Fruit fly (Drosophila melanogaster): ENCODE results near the gene VhaAC39-2.
A peak's percentile ranks its signal among the peaks of the same experiment; 100 is the strongest.

The VhaAC39-2 gene

dm6 chr3R:23180980-23181630 lies 22.0 kb upstream of the VhaAC39-2 start (continued):
- no peak for TF ChIP-seq Lhr (GFP tag; optimal IDR thresholded peaks at IDR 0.05)
- TF ChIP-seq CG3847 (GFP tag; IDR thresholded peaks at IDR 0.05), result no peak
- TF ChIP-seq ind (GFP tag; optimal IDR thresholded peaks at IDR 0.05), result no peak
- TF ChIP-seq fd3F (GFP tag; optimal IDR thresholded peaks at IDR 0.05), result no peak
- no peak for TF ChIP-seq CG3163 (GFP tag; optimal IDR thresholded peaks at IDR 0.05)
- TF ChIP-seq danr (GFP tag; IDR thresholded peaks at IDR 0.05), result no peak
- TF ChIP-seq E2f2 (GFP tag; IDR thresholded peaks at IDR 0.05), result no peak
- TF ChIP-seq cas (GFP tag; IDR thresholded peaks at IDR 0.05), result no peak
- no peak for TF ChIP-seq ase (GFP tag; IDR thresholded peaks at IDR 0.05)
- TF ChIP-seq CG34376 (GFP tag; optimal IDR thresholded peaks at IDR 0.05), result no peak
- no peak for TF ChIP-seq CG14050 (GFP tag; IDR thresholded peaks at IDR 0.05)
- TF ChIP-seq CG8924 (tag; optimal IDR thresholded peaks at IDR 0.05), result no peak
- no peak for TF ChIP-seq wor (GFP tag; IDR thresholded peaks at IDR 0.05)
- TF ChIP-seq CG10543 (GFP tag; optimal IDR thresholded peaks at IDR 0.05), result no peak
- TF ChIP-seq emc (GFP tag; optimal IDR thresholded peaks at IDR 0.05), result no peak
- no peak for TF ChIP-seq gfzf (GFP tag; optimal IDR thresholded peaks at IDR 0.05)
- peak; percentile 22 for TF ChIP-seq CG15011 (GFP tag; optimal IDR thresholded peaks at IDR 0.05)
- TF ChIP-seq Bdp1 (GFP tag; optimal IDR thresholded peaks at IDR 0.05), result no peak
- TF ChIP-seq Rx (GFP tag; IDR thresholded peaks at IDR 0.05), result no peak
- peak; percentile 49 for TF ChIP-seq nau (GFP tag; optimal IDR thresholded peaks at IDR 0.05)
- TF ChIP-seq CG42726 (GFP tag; IDR thresholded peaks at IDR 0.05; ENCODE audit: partially characterized antibody), result no peak
- no peak for TF ChIP-seq ERR (GFP tag; optimal IDR thresholded peaks at IDR 0.05)
- no peak for TF ChIP-seq Max (GFP tag; optimal IDR thresholded peaks at IDR 0.05)
- TF ChIP-seq kay (GFP tag; optimal IDR thresholded peaks at IDR 0.05), result peak; percentile 19
- no peak for TF ChIP-seq CG31388 (GFP tag; optimal IDR thresholded peaks at IDR 0.05)
- no peak for TF ChIP-seq wdn (GFP tag; IDR thresholded peaks at IDR 0.05)
- no peak for TF ChIP-seq lilli (GFP tag; optimal IDR thresholded peaks at IDR 0.05)
- no peak for TF ChIP-seq zfh1 (GFP tag; IDR thresholded peaks at IDR 0.05)
- no peak for TF ChIP-seq seq (GFP tag; IDR thresholded peaks at IDR 0.05)
- peak; percentile 18 for TF ChIP-seq HHEX (GFP tag; optimal IDR thresholded peaks at IDR 0.05)
- TF ChIP-seq Optix (GFP tag; IDR thresholded peaks at IDR 0.05), result no peak
- TF ChIP-seq sima (GFP tag; optimal IDR thresholded peaks at IDR 0.05), result no peak
- no peak for TF ChIP-seq CG11398 (GFP tag; optimal IDR thresholded peaks at IDR 0.05)
- no peak for TF ChIP-seq CG9437 (GFP tag; optimal IDR thresholded peaks at IDR 0.05)
- TF ChIP-seq Asciz (GFP tag; optimal IDR thresholded peaks at IDR 0.05), result peak; percentile 82
- TF ChIP-seq nerfin-2 (GFP tag; IDR thresholded peaks at IDR 0.05; ENCODE audit: partially characterized antibody), result no peak
- TF ChIP-seq Eip74EF (GFP tag; optimal IDR thresholded peaks at IDR 0.05), result peak in 1 of 2 experiments; percentile 33
- peak; percentile 60 for TF ChIP-seq CG11504 (tag; optimal IDR thresholded peaks at IDR 0.05)
- TF ChIP-seq NC2α (GFP tag; optimal IDR thresholded peaks at IDR 0.05), result no peak
- peak; percentile 17 for TF ChIP-seq CG8359 (GFP tag; optimal IDR thresholded peaks at IDR 0.05; ENCODE audit: borderline replicate concordance)
- TF ChIP-seq CG6854 (GFP tag; optimal IDR thresholded peaks at IDR 0.05), result no peak
- peak; percentile 31 for TF ChIP-seq fd96Cb (tag; optimal IDR thresholded peaks at IDR 0.05)
- TF ChIP-seq Ptx1 (GFP tag; IDR thresholded peaks at IDR 0.05), result no peak
- TF ChIP-seq grn (GFP tag; optimal IDR thresholded peaks at IDR 0.05), result peak; percentile 16
- TF ChIP-seq CG4328 (GFP tag; optimal IDR thresholded peaks at IDR 0.05), result no peak
- no peak for TF ChIP-seq ewg (GFP tag; optimal IDR thresholded peaks at IDR 0.05)
- peak; percentile 72 for TF ChIP-seq Blimp-1 (GFP tag; optimal IDR thresholded peaks at IDR 0.05)
- TF ChIP-seq Hand (GFP tag; optimal IDR thresholded peaks at IDR 0.05), result no peak
- peak; percentile 31 for TF ChIP-seq CG15514 (GFP tag; optimal IDR thresholded peaks at IDR 0.05)
- TF ChIP-seq CG5180 (GFP tag; optimal IDR thresholded peaks at IDR 0.05), result peak; percentile 22

All from whole organism, embryonic.